Worm (Caenorhabditis elegans): Measurements from ENCODE around the gene unc-39.

Gene unc-39

DNA sequence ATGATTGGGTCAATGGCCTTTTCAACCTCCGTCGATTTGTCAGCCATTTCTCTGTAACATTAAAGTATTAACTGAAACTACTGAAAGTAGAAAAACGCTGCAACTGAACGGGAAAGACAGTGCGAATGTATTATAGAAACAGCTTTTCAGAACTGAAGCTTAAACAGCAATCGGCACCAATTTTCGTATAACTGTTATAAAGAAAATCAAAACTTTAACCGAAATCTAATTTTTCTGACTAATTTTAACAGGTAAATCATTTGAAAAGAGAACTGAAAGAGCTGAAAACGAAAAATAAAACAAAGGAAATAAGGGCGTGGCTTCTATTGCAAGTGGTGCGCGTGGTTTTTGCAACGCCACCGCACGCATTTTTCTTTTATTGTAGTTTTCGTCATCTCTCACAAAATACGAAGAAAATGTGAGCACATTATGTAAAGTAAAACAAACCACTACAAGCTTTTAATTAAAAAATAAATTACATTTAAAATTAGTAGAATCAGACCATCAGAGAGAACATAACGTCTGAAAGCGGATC lies 52.2 kb downstream of the unc-39 start, which contains the start of gene rrsr-1:
Gene rrsr-1 (minus strand): TSS at position 51 of the 535 bp plus-strand sequence.
- TF ChIP-seq snpc-4 (tag; optimal IDR thresholded peaks at IDR 0.05) (no peak), blmp-1 (tag; optimal IDR thresholded peaks at IDR 0.05) (no peak), drap-1 (GFP tag; optimal IDR thresholded peaks at IDR 0.05) (peak; percentile 54), sem-2 (GFP tag; optimal IDR thresholded peaks at IDR 0.05) (no peak), ceh-83 (GFP tag; optimal IDR thresholded peaks at IDR 0.05) (no peak), unc-62 (GFP tag; optimal IDR thresholded peaks at IDR 0.05) (no peak), lin-32 (GFP tag; optimal IDR thresholded peaks at IDR 0.05) (no peak), sptf-1 (tag; optimal IDR thresholded peaks at IDR 0.05) (peak; percentile 36), nhr-12 (tag; optimal IDR thresholded peaks at IDR 0.05) (no peak), ceh-43 (GFP tag; optimal IDR thresholded peaks at IDR 0.05) (no peak), nhr-28 (tag; optimal IDR thresholded peaks at IDR 0.05) (no peak), ces-1 (GFP tag; optimal IDR thresholded peaks at IDR 0.05) (no peak), flh-1 (GFP tag; optimal IDR thresholded peaks at IDR 0.05) (no peak), nhr-76 (tag; optimal IDR thresholded peaks at IDR 0.05) (no peak), ztf-11 (tag; optimal IDR thresholded peaks at IDR 0.05) (no peak), ceh-39 (tag; optimal IDR thresholded peaks at IDR 0.05) (no peak), cnd-1 (tag; optimal IDR thresholded peaks at IDR 0.05) (no peak), nhr-237 (tag; optimal IDR thresholded peaks at IDR 0.05) (no peak), M03D4.4 (tag; optimal IDR thresholded peaks at IDR 0.05) (peak; percentile 46), lsy-2 (tag; optimal IDR thresholded peaks at IDR 0.05) (peak; percentile 18), zip-8 (tag; optimal IDR thresholded peaks at IDR 0.05) (no peak), lin-13 (tag; optimal IDR thresholded peaks at IDR 0.05) (no peak), mab-5 (tag; optimal IDR thresholded peaks at IDR 0.05) (no peak), nhr-2 (tag; optimal IDR thresholded peaks at IDR 0.05) (peak; percentile 12), hlh-1 (tag; optimal IDR thresholded peaks at IDR 0.05) (peak; percentile 12), unc-120 (tag; optimal IDR thresholded peaks at IDR 0.05; ENCODE audit: poor library complexity, severe bottlenecking) (no peak), mls-2 (tag; optimal IDR thresholded peaks at IDR 0.05) (no peak), ham-2 (GFP tag; optimal IDR thresholded peaks at IDR 0.05) (no peak), bed-3 (GFP tag; optimal IDR thresholded peaks at IDR 0.05) (no peak), pha-4 (tag; optimal IDR thresholded peaks at IDR 0.05) (no peak)

Data from whole organism, mixed stage, embryonic.